Fruit fly (Drosophila melanogaster) whole organism: ENCODE measurements around the gene Atg18a.

Experiments
- CG8478 ChIP-seq: fragments of >200 bp; optimal IDR thresholded peaks from 2 replicates; lab custom pipeline; 2018; ENCODE audit warnings: inconsistent platforms
- psq ChIP-seq: fragments of >200 bp; optimal IDR thresholded peaks from 2 replicates; lab custom pipeline; 2017

dm6 chr3L:8218883-8219282 lies 32.2 kb downstream of the Atg18a start, which contains the start of gene CG13674:
- TF ChIP-seq CG8478 (lab: Kevin White, UChicago) (no peak), psq (lab: Kevin White, UChicago) (no peak)
